Worm (Caenorhabditis elegans) whole organism, L4 larva: ENCODE measurements around the gene sms-2.

Experiments
- F49E8.2 ChIP-seq: sonication (generic microtip); optimal IDR thresholded peaks from 2 replicates; lab custom pipeline; 2016; ENCODE audit warnings: missing compliant biosample characterization, mild to moderate bottlenecking, missing genetic modification characterization, borderline replicate concordance
- R02D3.7 ChIP-seq: fragments of 150-350 bp; sonication (generic microtip); optimal IDR thresholded peaks from 3 replicates; lab custom pipeline; 2014; ENCODE audit warnings: missing biosample characterization, missing genetic modification characterization
- Y105C5A.15 ChIP-seq: fragments of 200-800 bp; sonication (Bioruptor generic); IDR thresholded peaks from 2 replicates; pipeline ENCODE4 v1.3.6; 2022; ENCODE audit warnings: missing genetic modification characterization, missing compliant biosample characterization
- ZK337.2 ChIP-seq: fragments of 200-800 bp; sonication (Bioruptor generic); IDR thresholded peaks from 2 replicates; pipeline ENCODE4 v1.3.6; 2022; ENCODE audit warnings: missing genetic modification reagents, missing genetic modification characterization, missing compliant biosample characterization
- ceh-28 ChIP-seq: fragments of 150-350 bp; optimal IDR thresholded peaks from 2 replicates; lab custom pipeline; 2014; ENCODE audit warnings: missing biosample characterization, missing genetic modification reagents, missing genetic modification characterization
- ceh-32 ChIP-seq: sonication (generic microtip); optimal IDR thresholded peaks from 2 replicates; lab custom pipeline; 2016; ENCODE audit warnings: mild to moderate bottlenecking, missing genetic modification characterization, missing compliant biosample characterization; ENCODE audit not compliant: poor library complexity
- ceh-44 ChIP-seq: fragments of 200-800 bp; sonication (Bioruptor generic); IDR thresholded peaks from 2 replicates; pipeline ENCODE4 v1.3.6; 2022; ENCODE audit warnings: missing genetic modification reagents, missing genetic modification characterization, missing compliant biosample characterization
- ceh-82 ChIP-seq: sonication (generic microtip); optimal IDR thresholded peaks from 2 replicates; lab custom pipeline; 2017; ENCODE audit warnings: missing biosample characterization, missing genetic modification characterization
- cey-2 ChIP-seq: sonication (generic microtip); optimal IDR thresholded peaks from 3 replicates; lab custom pipeline; 2017; ENCODE audit warnings: missing genetic modification characterization, mild to moderate bottlenecking, missing compliant biosample characterization, antibody characterized with exemption, borderline replicate concordance; ENCODE audit not compliant: insufficient read depth
- ctbp-1 ChIP-seq: fragments of 200-800 bp; sonication (Bioruptor generic); IDR thresholded peaks from 2 replicates; pipeline ENCODE4 v1.3.6; 2022; ENCODE audit warnings: missing genetic modification reagents, missing genetic modification characterization, missing compliant biosample characterization
- daf-19 ChIP-seq: fragments of 200-800 bp; sonication (Bioruptor generic); conservative IDR thresholded peaks from 2 replicates; pipeline ENCODE4 v1.3.6; 2022; ENCODE audit warnings: missing genetic modification characterization, missing compliant biosample characterization
- hlh-11 ChIP-seq: fragments of 200-800 bp; sonication (Bioruptor generic); optimal IDR thresholded peaks from 2 replicates; lab custom pipeline; 2018; ENCODE audit warnings: mild to moderate bottlenecking, missing genetic modification characterization, missing compliant biosample characterization
- hlh-30 ChIP-seq: sonication (generic microtip); optimal IDR thresholded peaks from 2 replicates; lab custom pipeline; 2017; ENCODE audit warnings: antibody characterized with exemption, mild to moderate bottlenecking, missing genetic modification characterization, missing compliant biosample characterization; ENCODE audit not compliant: insufficient read depth
- jun-1 ChIP-seq: fragments of 150-350 bp; optimal IDR thresholded peaks from 2 replicates; lab custom pipeline; 2014; ENCODE audit warnings: missing biosample characterization, missing genetic modification reagents, missing genetic modification characterization
- lim-7 ChIP-seq: fragments of 200-800 bp; sonication (Bioruptor generic); IDR thresholded peaks from 2 replicates; pipeline ENCODE4 v1.3.6; 2022; ENCODE audit warnings: missing genetic modification characterization, missing compliant biosample characterization
- lin-1 ChIP-seq: fragments of 200-800 bp; sonication (Bioruptor generic); IDR thresholded peaks from 2 replicates; pipeline ENCODE4 v1.3.6; 2022; ENCODE audit warnings: missing genetic modification reagents, missing genetic modification characterization, missing compliant biosample characterization
- lin-39 ChIP-seq: fragments of 150-350 bp; optimal IDR thresholded peaks from 2 replicates; lab custom pipeline; 2014; ENCODE audit warnings: missing biosample characterization, missing genetic modification reagents, missing genetic modification characterization
- lir-3 ChIP-seq: sonication (generic microtip); optimal IDR thresholded peaks from 2 replicates; lab custom pipeline; 2016; ENCODE audit warnings: mild to moderate bottlenecking, missing genetic modification characterization, missing compliant biosample characterization
- lsy-2 ChIP-seq, 2 experiments: fragments of 150-350 bp in 1 of 2; sonication (generic microtip) in 1 of 2; optimal IDR thresholded peaks; 2 replicates each; lab custom pipeline; 2014 to 2017; ENCODE audit warnings: missing biosample characterization in 2 of 2, missing genetic modification characterization in 2 of 2
- madf-9 ChIP-seq: fragments of 200-800 bp; sonication (Bioruptor generic); conservative IDR thresholded peaks from 2 replicates; pipeline ENCODE4 v1.3.6; 2022; ENCODE audit warnings: missing genetic modification reagents, missing genetic modification characterization, missing compliant biosample characterization
- mdl-1 ChIP-seq, 2 experiments: fragments of 150-350 bp in 1 of 2; sonication (generic microtip) in 1 of 2; optimal IDR thresholded peaks; 2 replicates each; lab custom pipeline; 2014 to 2017; ENCODE audit warnings: missing biosample characterization in 2 of 2, missing genetic modification characterization in 2 of 2
- mep-1 ChIP-seq: fragments of 150-350 bp; sonication (generic microtip); optimal IDR thresholded peaks from 3 replicates; lab custom pipeline; 2014; ENCODE audit warnings: missing biosample characterization, missing genetic modification characterization
- mxl-3 ChIP-seq: fragments of 200-800 bp; sonication (Bioruptor generic); optimal IDR thresholded peaks from 2 replicates; lab custom pipeline; 2018; ENCODE audit warnings: mild to moderate bottlenecking, missing genetic modification characterization, missing compliant biosample characterization
- nhr-102 ChIP-seq: sonication (generic microtip); optimal IDR thresholded peaks from 2 replicates; lab custom pipeline; 2016; ENCODE audit warnings: mild to moderate bottlenecking, missing genetic modification characterization, moderate library complexity, missing compliant biosample characterization
- nhr-11 ChIP-seq: fragments of 150-350 bp; optimal IDR thresholded peaks from 2 replicates; lab custom pipeline; 2014; ENCODE audit warnings: missing biosample characterization, missing genetic modification characterization
- nhr-237 ChIP-seq: sonication (generic microtip); optimal IDR thresholded peaks from 2 replicates; lab custom pipeline; 2017; ENCODE audit warnings: missing biosample characterization, missing genetic modification characterization
- nhr-25 ChIP-seq: sonication (generic microtip); optimal IDR thresholded peaks from 2 replicates; lab custom pipeline; 2017; ENCODE audit warnings: missing genetic modification characterization, mild to moderate bottlenecking, missing compliant biosample characterization, antibody characterized with exemption, moderate library complexity, borderline replicate concordance; ENCODE audit not compliant: insufficient read depth
- nhr-28 ChIP-seq: fragments of 150-350 bp; optimal IDR thresholded peaks from 2 replicates; lab custom pipeline; 2014; ENCODE audit warnings: missing biosample characterization, missing genetic modification characterization
- nhr-41 ChIP-seq: fragments of 200-800 bp; sonication (Bioruptor generic); IDR thresholded peaks from 2 replicates; pipeline ENCODE4 v1.3.6; 2022; ENCODE audit warnings: missing genetic modification reagents, missing genetic modification characterization, missing compliant biosample characterization
- nhr-42 ChIP-seq: fragments of 200-800 bp; sonication (Bioruptor generic); IDR thresholded peaks from 2 replicates; pipeline ENCODE4 v1.3.6; 2022; ENCODE audit warnings: missing genetic modification characterization, missing compliant biosample characterization
- rbr-2 ChIP-seq: sonication (generic microtip); optimal IDR thresholded peaks from 2 replicates; lab custom pipeline; 2016; ENCODE audit warnings: missing genotype, missing genetic modification characterization, missing compliant biosample characterization
- saeg-2 ChIP-seq: fragments of 200-800 bp; sonication (Bioruptor generic); IDR thresholded peaks from 2 replicates; pipeline ENCODE4 v1.3.6; 2022; ENCODE audit warnings: missing genetic modification reagents, missing genetic modification characterization, missing compliant biosample characterization
- skn-1 ChIP-seq: fragments of 150-350 bp; optimal IDR thresholded peaks from 2 replicates; lab custom pipeline; 2014; ENCODE audit warnings: missing biosample characterization, missing genetic modification characterization
- spr-1 ChIP-seq: sonication (generic microtip); optimal IDR thresholded peaks from 2 replicates; lab custom pipeline; 2016; ENCODE audit warnings: mild to moderate bottlenecking, missing genetic modification characterization, missing compliant biosample characterization
- unc-62 ChIP-seq, 3 experiments: fragments of 150-350 bp in 1 of 3; sonication (generic microtip); optimal IDR thresholded peaks in 2 of 3; peaks in 1 of 3; 1 replicate in 1 of 3; 2 replicates in 2 of 3; lab custom pipeline; 2014 to 2017; ENCODE audit warnings: missing biosample characterization in 3 of 3, missing genetic modification characterization in 3 of 3, missing genetic modification reagents in 3 of 3, missing genotype in 1 of 3
- zip-11 ChIP-seq: fragments of 200-800 bp; sonication (Bioruptor generic); IDR thresholded peaks from 2 replicates; pipeline ENCODE4 v1.3.6; 2022; ENCODE audit warnings: missing genetic modification characterization, missing compliant biosample characterization
- zip-2 ChIP-seq: fragments of 150-350 bp; optimal IDR thresholded peaks from 2 replicates; lab custom pipeline; 2014; ENCODE audit warnings: missing biosample characterization, missing genetic modification characterization

Gene sms-2

DNA sequence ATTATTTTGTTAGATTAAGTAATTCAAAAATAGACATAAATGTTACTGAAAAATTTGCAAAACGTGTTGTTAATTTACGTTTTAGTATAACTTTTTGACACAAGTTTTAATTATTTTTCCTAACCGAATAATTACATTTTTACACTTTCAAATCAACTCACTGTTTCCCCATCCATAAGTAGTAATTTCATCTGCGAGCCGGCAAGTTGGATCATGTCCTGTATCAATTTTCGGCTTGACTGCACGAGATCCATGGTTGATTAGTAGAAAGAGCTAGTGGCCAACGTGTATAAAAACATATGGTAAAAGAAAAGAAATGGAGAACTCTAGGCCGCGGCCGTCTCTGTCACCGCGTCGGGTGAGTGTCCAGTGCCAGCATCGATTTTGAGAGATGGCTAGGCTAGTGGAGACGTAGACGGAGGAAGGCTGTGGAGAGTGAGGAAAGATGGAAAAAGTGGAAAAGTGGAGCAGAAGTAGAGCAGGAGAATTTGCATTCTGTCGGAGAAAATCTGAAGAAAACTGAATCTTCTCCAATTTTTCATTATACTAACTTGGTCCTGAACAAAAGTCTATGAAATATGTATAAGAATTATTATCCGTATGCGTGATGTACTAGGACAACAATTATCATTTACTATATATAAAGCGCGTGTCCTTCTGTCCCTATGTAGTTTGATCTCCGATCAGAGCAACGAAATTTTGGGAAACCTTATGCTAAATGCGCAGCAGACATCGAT, 26.0 kb upstream of the sms-2 start, which contains the start of gene vps-45 (continued):
- peak; percentile 44 for TF ChIP-seq ceh-28 (tag; lab: Kevin White, UChicago)
- TF ChIP-seq nhr-25 (tag; lab: Kevin White, UChicago), result no peak
- TF ChIP-seq lsy-2 (tag; optimal IDR thresholded peaks at IDR 0.05; lab: Kevin White, UChicago), result peak in 1 of 2 experiments; percentile 18
- TF ChIP-seq zip-11, result no peak
- no peak for TF ChIP-seq lim-7 (GFP tag; lab: Robert Waterston, UW)
- peak; percentile 57 for TF ChIP-seq hlh-11 (tag; lab: Kevin White, UChicago)
- no peak for TF ChIP-seq mdl-1 (tag; optimal IDR thresholded peaks at IDR 0.05; lab: Kevin White, UChicago)
- no peak for TF ChIP-seq ceh-82 (tag; lab: Kevin White, UChicago)
- no peak for TF ChIP-seq nhr-42 (GFP tag; lab: Robert Waterston, UW)
- no peak for TF ChIP-seq ceh-32 (tag; lab: Kevin White, UChicago)
- TF ChIP-seq mxl-3 (GFP tag; lab: Kevin White, UChicago), result peak; percentile 45
- TF ChIP-seq zip-2 (tag; lab: Kevin White, UChicago), result no peak
- no peak for TF ChIP-seq cey-2 (tag; lab: Kevin White, UChicago)
- no peak for TF ChIP-seq R02D3.7
- peak; percentile 38 for TF ChIP-seq rbr-2 (tag; lab: Kevin White, UChicago)
- peak; percentile 61 for TF ChIP-seq mep-1 (tag; lab: Kevin White, UChicago)
- peak; percentile 33 for TF ChIP-seq hlh-30

DNA sequence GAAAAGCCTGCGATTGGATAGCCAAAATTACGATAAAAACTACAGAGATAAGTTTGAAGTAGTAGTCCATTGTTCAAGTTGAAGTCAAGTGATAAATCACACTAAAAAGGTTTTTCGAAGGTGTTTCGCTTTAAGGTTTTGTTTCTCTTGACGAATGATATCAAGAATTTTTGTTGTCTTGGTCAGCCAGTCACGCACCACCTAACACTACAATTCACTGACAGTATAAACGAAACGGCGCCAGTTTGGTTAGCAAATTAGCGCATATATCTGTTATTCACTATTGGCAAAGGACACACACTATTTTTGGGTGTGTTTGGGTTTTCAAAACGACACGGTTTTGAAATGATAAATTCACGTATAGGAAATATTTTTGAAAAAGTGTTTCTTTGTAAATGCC, 21.4 kb upstream of the sms-2 start, which contains the start of gene C44C1.6:
Gene C44C1.6 (minus strand): TSS at position 199 of the 400 bp plus-strand sequence.
- TF ChIP-seq nhr-28, result peak; percentile 31
- no peak for TF ChIP-seq skn-1 (tag; lab: Kevin White, UChicago)
- TF ChIP-seq, all 104 proteins: peak for 1

DNA sequence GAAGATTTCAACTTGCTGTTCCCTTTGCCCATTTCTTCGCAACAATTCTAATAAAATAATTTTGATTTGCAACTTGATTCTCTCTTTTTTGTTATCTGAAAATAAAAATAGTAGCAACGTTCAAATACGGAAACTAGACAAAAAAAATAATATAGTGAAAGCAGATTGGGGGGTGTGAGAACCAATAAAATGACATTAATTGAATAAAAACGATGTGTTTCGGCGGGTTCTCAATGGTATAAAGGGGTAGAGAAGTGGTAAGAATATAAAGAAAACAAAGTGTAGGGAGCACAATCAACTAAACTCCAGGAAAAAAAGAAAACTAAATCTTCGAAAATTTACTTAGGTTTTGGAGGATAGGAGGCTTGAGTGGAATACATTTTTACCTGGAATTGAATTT, 14.5 kb upstream of the sms-2 start, which contains the start of gene ncs-1:
Gene ncs-1 (minus strand): TSS at position 101 of the 400 bp plus-strand sequence.
- TF ChIP-seq nhr-102 (no peak), lin-39 (tag; lab: Kevin White, UChicago) (no peak), nhr-11 (tag; lab: Kevin White, UChicago) (no peak), saeg-2 (GFP tag; lab: Robert Waterston, UW) (no peak), madf-9 (GFP tag; lab: Robert Waterston, UW) (no peak), nhr-41 (no peak), cey-2 (tag; lab: Kevin White, UChicago) (no peak), nhr-237 (tag; lab: Kevin White, UChicago) (no peak), lir-3 (tag; lab: Kevin White, UChicago) (no peak), ZK337.2 (GFP tag; lab: Robert Waterston, UW) (no peak), daf-19 (GFP tag; lab: Robert Waterston, UW) (no peak), lin-1 (GFP tag; lab: Robert Waterston, UW) (no peak), ceh-44 (GFP tag; lab: Robert Waterston, UW) (no peak), spr-1 (tag; lab: Kevin White, UChicago) (no peak), ctbp-1 (GFP tag; lab: Robert Waterston, UW) (no peak), F49E8.2 (tag; lab: Kevin White, UChicago) (no peak), hlh-30 (no peak)

DNA sequence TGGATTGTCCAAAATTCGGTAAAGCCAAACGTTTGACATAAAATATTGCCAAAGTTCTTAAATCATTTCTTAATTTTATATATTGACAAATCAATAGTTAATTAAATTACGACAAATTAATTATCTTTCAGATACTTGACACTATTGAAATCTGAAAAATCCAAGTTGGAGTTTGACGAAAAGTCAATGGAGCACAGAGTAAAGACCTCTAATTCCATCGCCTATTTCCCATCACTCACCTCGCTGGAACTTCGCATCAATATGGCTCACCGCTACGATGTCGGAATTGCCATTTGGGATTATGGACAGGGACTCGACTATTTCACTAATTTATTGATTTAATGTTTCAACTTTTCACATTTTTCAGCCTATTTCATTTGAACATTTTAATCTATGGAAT, 11.5 kb upstream of the sms-2 start:
- no peak for TF ChIP-seq lim-7 (GFP tag; lab: Robert Waterston, UW)
- no peak for TF ChIP-seq lir-3 (tag; lab: Kevin White, UChicago)
- TF ChIP-seq Y105C5A.15 (GFP tag; lab: Robert Waterston, UW), result no peak
- TF ChIP-seq jun-1 (tag; lab: Kevin White, UChicago), result no peak
- TF ChIP-seq hlh-11 (tag; lab: Kevin White, UChicago), result no peak
- no peak for TF ChIP-seq cey-2 (tag; lab: Kevin White, UChicago)
- peak in 1 of 2 experiments; percentile 94 for TF ChIP-seq unc-62 (GFP tag; optimal IDR thresholded peaks at IDR 0.05 in 1 of 2; lab: Kevin White, UChicago)
- TF ChIP-seq unc-62 (tag; optimal IDR thresholded peaks at IDR 0.05; lab: Kevin White, UChicago), result no peak
